Fruit fly (Drosophila melanogaster): ENCODE measurements around the gene Gr28b.

Gene Gr28b

dm6 chr2L:7436492-7437324 is 25.3 kb downstream of the Gr28b start (continued):
- TF ChIP-seq CG17612 (GFP tag; IDR thresholded peaks at IDR 0.05) (peak; percentile 67), CG7786 (GFP tag; optimal IDR thresholded peaks at IDR 0.05) (peak; percentile 38), CG13296 (GFP tag; optimal IDR thresholded peaks at IDR 0.05) (peak; percentile 81), Side (GFP tag; optimal IDR thresholded peaks at IDR 0.05) (peak; percentile 64), mirr (GFP tag; optimal IDR thresholded peaks at IDR 0.05) (peak; percentile 94), bsh (GFP tag; optimal IDR thresholded peaks at IDR 0.05) (peak in 1 of 2 experiments; percentile 59), CG10959 (GFP tag; IDR thresholded peaks at IDR 0.05) (no peak), Trl (optimal IDR thresholded peaks at IDR 0.05) (no peak), Trl (GFP tag; optimal IDR thresholded peaks at IDR 0.05) (peak; percentile 78), CG33557 (GFP tag; optimal IDR thresholded peaks at IDR 0.05) (peak; percentile 35), hbn (GFP tag; IDR thresholded peaks at IDR 0.05; ENCODE audit: partially characterized antibody) (no peak), sna (GFP tag; IDR thresholded peaks at IDR 0.05; ENCODE audit: partially characterized antibody) (no peak), Sry-β (GFP tag; optimal IDR thresholded peaks at IDR 0.05) (no peak), Ssrp (tag; optimal IDR thresholded peaks at IDR 0.05) (no peak), CG32767 (GFP tag; IDR thresholded peaks at IDR 0.05) (peak; percentile 37; the same call in 1 of the 2 replicates), H15 (GFP tag; IDR thresholded peaks at IDR 0.05) (peak; percentile 46; the same call in 1 of the 3 replicates), Doc2 (GFP tag; IDR thresholded peaks at IDR 0.05) (no peak), Med (GFP tag) (peak; percentile 97), sc (optimal IDR thresholded peaks at IDR 0.05) (no peak), sc (GFP tag; optimal IDR thresholded peaks at IDR 0.05) (peak; percentile 38), CG30431 (GFP tag; optimal IDR thresholded peaks at IDR 0.05) (peak; percentile 36), zen (tag; optimal IDR thresholded peaks at IDR 0.05) (no peak), wdn (GFP tag; IDR thresholded peaks at IDR 0.05) (peak; percentile 64), CG34376 (GFP tag; optimal IDR thresholded peaks at IDR 0.05) (peak; percentile 93), ara (GFP tag; IDR thresholded peaks at IDR 0.05) (peak; percentile 50; the same call in 1 of the 2 replicates), CG14050 (GFP tag; IDR thresholded peaks at IDR 0.05) (peak; percentile 72), CG16815 (GFP tag; optimal IDR thresholded peaks at IDR 0.05) (no peak), Nf-YB (GFP tag; optimal IDR thresholded peaks at IDR 0.05) (no peak), peb (GFP tag; IDR thresholded peaks at IDR 0.05) (no peak; the same call in 1 of the 2 replicates), Dbx (GFP tag; IDR thresholded peaks at IDR 0.05) (peak; percentile 83), bab2 (GFP tag; optimal IDR thresholded peaks at IDR 0.05) (peak; percentile 84), Oaz (GFP tag; IDR thresholded peaks at IDR 0.05) (0 out of 2 replicates have a peak, but pooled peaks have one; percentile 40), sqz (GFP tag; optimal IDR thresholded peaks at IDR 0.05) (peak; percentile 55), CHES-1-like (GFP tag; optimal IDR thresholded peaks at IDR 0.05) (peak; percentile 82), CG10979 (tag; optimal IDR thresholded peaks at IDR 0.05) (no peak), CG7357 (GFP tag; IDR thresholded peaks at IDR 0.05) (no peak; the same call in 2 of the 3 replicates), h (optimal IDR thresholded peaks at IDR 0.05) (no peak), btn (GFP tag; optimal IDR thresholded peaks at IDR 0.05) (peak; percentile 48), Lpt (GFP tag; optimal IDR thresholded peaks at IDR 0.05) (no peak), tio (GFP tag; optimal IDR thresholded peaks at IDR 0.05) (peak; percentile 68), CG8290 (GFP tag; optimal IDR thresholded peaks at IDR 0.05) (peak; percentile 33), CG8290 (tag; optimal IDR thresholded peaks at IDR 0.05) (peak; percentile 22 to 97), Dp (GFP tag; optimal IDR thresholded peaks at IDR 0.05) (peak; percentile 19), CG1792 (GFP tag; optimal IDR thresholded peaks at IDR 0.05) (peak; percentile 80), pita (GFP tag; optimal IDR thresholded peaks at IDR 0.05) (peak; percentile 26), gcm2 (GFP tag; optimal IDR thresholded peaks at IDR 0.05) (peak; percentile 71), CG18262 (tag; optimal IDR thresholded peaks at IDR 0.05) (peak; percentile 12), Aef1 (GFP tag; IDR thresholded peaks at IDR 0.05) (no peak; the same call in 2 of the 3 replicates), Deaf1 (tag; optimal IDR thresholded peaks at IDR 0.05) (no peak), CG31365 (tag; optimal IDR thresholded peaks at IDR 0.05) (peak; percentile 41), klu (GFP tag; IDR thresholded peaks at IDR 0.05) (no peak)
